Worm (Caenorhabditis elegans): ENCODE measurements around the gene npp-10.

- TF ChIP-seq cebp-2 (GFP tag; IDR thresholded peaks at IDR 0.05) (no peak), ama-1 (optimal IDR thresholded peaks at IDR 0.05) (no peak), ama-1 (GFP tag; optimal IDR thresholded peaks at IDR 0.05) (no peak), attf-6 (GFP tag; IDR thresholded peaks at IDR 0.05) (no peak), F55B11.4 (tag; optimal IDR thresholded peaks at IDR 0.05; ENCODE audit: borderline replicate concordance, insufficient read depth) (no peak), ceh-79 (tag; optimal IDR thresholded peaks at IDR 0.05) (no peak)
Measured at ce11 chrIII:5992913-5993312, 26.4 kb downstream of the npp-10 start, which contains the start of gene T04C9.1.

All from whole organism, young adult.